Fruit fly (Drosophila melanogaster): ENCODE results near the gene COX5BL.

Gene COX5BL

dm6 chr2L:6557429-6558384, 1.5 kb upstream of the COX5BL start, which contains the start of the genes IFT52 and COX5B (continued):
- TF ChIP-seq CG14860 (GFP tag; IDR thresholded peaks at IDR 0.05; ENCODE audit: partially characterized antibody) (no peak), ems (GFP tag; optimal IDR thresholded peaks at IDR 0.05) (peak; percentile 82), Six4 (GFP tag; optimal IDR thresholded peaks at IDR 0.05) (peak; percentile 32), Lim3 (GFP tag; IDR thresholded peaks at IDR 0.05) (no peak), Neu2 (GFP tag; optimal IDR thresholded peaks at IDR 0.05; ENCODE audit: borderline replicate concordance) (no peak), Hr51 (GFP tag; optimal IDR thresholded peaks at IDR 0.05) (peak; percentile 18 to 60), BEAF-32 (GFP tag; optimal IDR thresholded peaks at IDR 0.05) (peak; percentile 62), croc (GFP tag; conservative IDR thresholded peaks at IDR 0.05) (peak; percentile 36; the same call in 2 of the 3 replicates), fd3F (GFP tag; optimal IDR thresholded peaks at IDR 0.05) (peak; percentile 45), NC2α (GFP tag; optimal IDR thresholded peaks at IDR 0.05) (peak; percentile 40), gsb-n (tag; optimal IDR thresholded peaks at IDR 0.05) (peak; percentile 43), CG18599 (GFP tag; optimal IDR thresholded peaks at IDR 0.05) (peak; percentile 36), Fer1 (GFP tag; optimal IDR thresholded peaks at IDR 0.05) (peak; percentile 52), eve (GFP tag; optimal IDR thresholded peaks at IDR 0.05) (no peak), ase (GFP tag; IDR thresholded peaks at IDR 0.05) (no peak; the same call in 2 of the 3 replicates), tgo (GFP tag; IDR thresholded peaks at IDR 0.05) (peak; percentile 42; the same call in 1 of the 3 replicates), insv (GFP tag; optimal IDR thresholded peaks at IDR 0.05) (peak in 1 of 2 experiments; percentile 40), scrt (GFP tag; optimal IDR thresholded peaks at IDR 0.05) (peak; percentile 69), CG14441 (GFP tag; IDR thresholded peaks at IDR 0.05) (peak; percentile 37; the same call in 1 of the 2 replicates), lilli (GFP tag; optimal IDR thresholded peaks at IDR 0.05) (peak; percentile 2), D19A (tag; optimal IDR thresholded peaks at IDR 0.05) (peak; percentile 33), CG4820 (GFP tag; optimal IDR thresholded peaks at IDR 0.05) (peak; percentile 69), E2f2 (GFP tag; IDR thresholded peaks at IDR 0.05) (peak; percentile 90), Ets97D (GFP tag; optimal IDR thresholded peaks at IDR 0.05) (peak; percentile 82), ci (GFP tag; IDR thresholded peaks at IDR 0.05) (peak; percentile 10; the same call in 1 of the 3 replicates), CG11696 (GFP tag; IDR thresholded peaks at IDR 0.05) (no peak), CG12659 (GFP tag; optimal IDR thresholded peaks at IDR 0.05) (peak; percentile 83), onecut (GFP tag; IDR thresholded peaks at IDR 0.05) (peak; percentile 57), ftz-f1 (GFP tag; optimal IDR thresholded peaks at IDR 0.05) (peak; percentile 63), CG7556 (GFP tag; optimal IDR thresholded peaks at IDR 0.05) (no peak), Opbp (GFP tag; IDR thresholded peaks at IDR 0.05; ENCODE audit: partially characterized antibody) (peak; percentile 56; the same call in 2 of the 3 replicates), tin (GFP tag; optimal IDR thresholded peaks at IDR 0.05) (peak; percentile 84), HLH3B (GFP tag; IDR thresholded peaks at IDR 0.05) (0 out of 2 replicates have a peak, but pooled peaks have one; percentile 22), gt (GFP tag; IDR thresholded peaks at IDR 0.05) (no peak), Dbx (GFP tag; IDR thresholded peaks at IDR 0.05) (peak; percentile 87), CG2678 (tag; optimal IDR thresholded peaks at IDR 0.05) (peak; percentile 46), tup (GFP tag; optimal IDR thresholded peaks at IDR 0.05) (peak; percentile 72), gcm2 (GFP tag; optimal IDR thresholded peaks at IDR 0.05) (no peak), D (optimal IDR thresholded peaks at IDR 0.05) (no peak), D (GFP tag; optimal IDR thresholded peaks at IDR 0.05) (no peak), so (GFP tag; IDR thresholded peaks at IDR 0.05) (no peak), Mrtf (GFP tag; IDR thresholded peaks at IDR 0.05) (peak; percentile 30; the same call in 1 of the 3 replicates), CG13123 (GFP tag; optimal IDR thresholded peaks at IDR 0.05) (peak; percentile 30), sisA (GFP tag; IDR thresholded peaks at IDR 0.05) (peak; percentile 73), gfzf (GFP tag; optimal IDR thresholded peaks at IDR 0.05) (peak; percentile 76), lola (GFP tag; optimal IDR thresholded peaks at IDR 0.05) (peak in 1 of 3 experiments; percentile 53), sr (GFP tag; IDR thresholded peaks at IDR 0.05) (no peak), Vsx1 (GFP tag; optimal IDR thresholded peaks at IDR 0.05) (no peak)
